Fruit fly (Drosophila melanogaster) whole organism, embryonic: ENCODE measurements around the gene CG34293.
A peak's percentile ranks its signal among the peaks of the same experiment; 100 is the strongest.

Experiments used
- Asciz ChIP-seq: fragments of 200-800 bp; sonication (Bioruptor generic); optimal IDR thresholded peaks from 2 replicates; lab custom pipeline; 2017; ENCODE audit warnings: missing biosample characterization, mild to moderate bottlenecking, missing genetic modification characterization, missing genetic modification reagents
- Awh ChIP-seq: fragments of 200-800 bp; sonication (Bioruptor generic); IDR thresholded peaks from 2 replicates; pipeline ENCODE4, ENCODE4 v1.3.6; 2022; ENCODE audit warnings: missing biosample characterization, missing genetic modification characterization
- BEAF-32 ChIP-seq: fragments of 200-800 bp; sonication (Bioruptor generic); optimal IDR thresholded peaks from 3 replicates; lab custom pipeline; 2017; ENCODE audit warnings: missing biosample characterization, missing genetic modification characterization, mild to moderate bottlenecking, moderate library complexity, missing genetic modification reagents
- CG10654 ChIP-seq: fragments of 200-800 bp; sonication (Bioruptor generic); optimal IDR thresholded peaks from 2 replicates; lab custom pipeline; 2016; ENCODE audit warnings: missing biosample characterization, missing genetic modification characterization
- CG11093 ChIP-seq: fragments of 200-800 bp; sonication (Bioruptor generic); IDR thresholded peaks from 3 replicates; pipeline ENCODE4 v1.3.6; 2022; ENCODE audit warnings: missing biosample characterization, missing genetic modification characterization
- CG11456 ChIP-seq: fragments of 200-800 bp; sonication (Bioruptor generic); IDR thresholded peaks from 3 replicates; pipeline ENCODE4 v1.3.6; 2022; ENCODE audit warnings: missing biosample characterization, missing genetic modification characterization
- CG11695 ChIP-seq: fragments of 200-800 bp; sonication (Bioruptor generic); IDR thresholded peaks from 3 replicates; pipeline ENCODE4 v1.3.6; 2022; ENCODE audit warnings: missing biosample characterization, missing genetic modification characterization
- CG12769 ChIP-seq: fragments of 200-800 bp; sonication (Bioruptor generic); optimal IDR thresholded peaks from 2 replicates; lab custom pipeline; 2019; ENCODE audit warnings: missing biosample characterization, mild to moderate bottlenecking, missing genetic modification characterization, moderate library complexity
- CG15514 ChIP-seq: fragments of 200-800 bp; sonication (Bioruptor generic); optimal IDR thresholded peaks from 3 replicates; lab custom pipeline; 2017; ENCODE audit warnings: missing biosample characterization, missing genetic modification characterization, mild to moderate bottlenecking, moderate library complexity, missing genetic modification reagents
- CG1602 ChIP-seq: fragments of 200-800 bp; sonication (Bioruptor generic); optimal IDR thresholded peaks from 3 replicates; lab custom pipeline; 2016; ENCODE audit warnings: missing biosample characterization, missing genetic modification characterization
- CG16815 ChIP-seq: fragments of 200-800 bp; sonication (Bioruptor generic); optimal IDR thresholded peaks from 3 replicates; lab custom pipeline; 2017; ENCODE audit warnings: missing biosample characterization, mild to moderate bottlenecking, missing genetic modification characterization
- CG17829 ChIP-seq: fragments of 200-800 bp; optimal IDR thresholded peaks from 2 replicates; lab custom pipeline; 2019; ENCODE audit warnings: missing biosample characterization, mild to moderate bottlenecking, missing genetic modification characterization, moderate library complexity
- CG3847 ChIP-seq: fragments of 200-800 bp; sonication (Bioruptor generic); IDR thresholded peaks from 2 replicates; pipeline ENCODE4 v1.3.6; 2022; ENCODE audit warnings: missing biosample characterization, missing genetic modification characterization
- CG4282 ChIP-seq: fragments of 200-800 bp; sonication (Bioruptor generic); optimal IDR thresholded peaks from 2 replicates; lab custom pipeline; 2016; ENCODE audit warnings: missing biosample characterization, missing genetic modification characterization
- CG6272 ChIP-seq: fragments of 200-800 bp; sonication (Bioruptor generic); IDR thresholded peaks from 2 replicates; pipeline ENCODE4 v1.3.6; 2022; ENCODE audit warnings: missing biosample characterization, missing genetic modification characterization
- CG8089 ChIP-seq: fragments of 200-800 bp; sonication (Bioruptor generic); optimal IDR thresholded peaks from 3 replicates; lab custom pipeline; 2016; ENCODE audit warnings: missing biosample characterization, missing genetic modification characterization
- CG8765 ChIP-seq: fragments of 200-800 bp; sonication (Bioruptor generic); IDR thresholded peaks from 2 replicates; pipeline ENCODE4 v1.3.6; 2022; ENCODE audit warnings: missing biosample characterization, missing genetic modification characterization
- CG9215 ChIP-seq: fragments of 200-800 bp; sonication (Bioruptor generic); IDR thresholded peaks from 2 replicates; pipeline ENCODE4 v1.3.6; 2022; ENCODE audit warnings: missing biosample characterization, missing genetic modification characterization
- CG9817 ChIP-seq: fragments of 200-800 bp; sonication (Bioruptor generic); optimal IDR thresholded peaks from 2 replicates; lab custom pipeline; 2018; ENCODE audit warnings: missing biosample characterization, mild to moderate bottlenecking, missing genetic modification characterization, moderate library complexity
- ERR ChIP-seq: fragments of 200-800 bp; sonication (Bioruptor generic); optimal IDR thresholded peaks from 2 replicates; lab custom pipeline; 2016; ENCODE audit warnings: missing biosample characterization, missing genetic modification characterization
- Fer1 ChIP-seq: fragments of 200-800 bp; sonication (Bioruptor generic); optimal IDR thresholded peaks from 2 replicates; lab custom pipeline; 2017; ENCODE audit warnings: missing biosample characterization, mild to moderate bottlenecking, missing genetic modification characterization
- Gsc ChIP-seq: fragments of 200-800 bp; sonication (Bioruptor generic); IDR thresholded peaks from 2 replicates; pipeline ENCODE4 v1.3.6; 2022; ENCODE audit warnings: missing biosample characterization, missing genetic modification characterization
- H2.0 ChIP-seq: fragments of 200-800 bp; sonication (Bioruptor generic); IDR thresholded peaks from 2 replicates; pipeline ENCODE4 v1.3.6; 2022; ENCODE audit warnings: missing biosample characterization, missing genetic modification characterization
- HLH4C ChIP-seq: fragments of 200-800 bp; sonication (Bioruptor generic); IDR thresholded peaks from 3 replicates; pipeline ENCODE4 v1.3.6; 2022; ENCODE audit warnings: missing biosample characterization, missing genetic modification characterization; ENCODE audit not compliant: partially characterized antibody
- Hr39 ChIP-seq: fragments of >200 bp; optimal IDR thresholded peaks from 2 replicates; lab custom pipeline; 2017
- Mad ChIP-seq: fragments of 200-800 bp; sonication (Bioruptor generic); optimal IDR thresholded peaks from 2 replicates; lab custom pipeline; 2016; ENCODE audit warnings: missing biosample characterization, missing genetic modification characterization
- Mrtf ChIP-seq: fragments of 200-800 bp; sonication (Bioruptor generic); IDR thresholded peaks from 3 replicates; pipeline ENCODE4 v1.3.6; 2022; ENCODE audit warnings: missing biosample characterization, missing genetic modification characterization
- Oli ChIP-seq: fragments of 200-800 bp; sonication (Bioruptor generic); optimal IDR thresholded peaks from 2 replicates; lab custom pipeline; 2018; ENCODE audit warnings: missing biosample characterization, mild to moderate bottlenecking, missing genetic modification characterization, moderate library complexity
- Optix ChIP-seq: fragments of 200-800 bp; sonication (Bioruptor generic); IDR thresholded peaks from 3 replicates; pipeline ENCODE4 v1.3.6; 2022; ENCODE audit warnings: missing biosample characterization, missing genetic modification characterization
- Six4 ChIP-seq: fragments of 200-800 bp; sonication (Bioruptor generic); optimal IDR thresholded peaks from 2 replicates; lab custom pipeline; 2016; ENCODE audit warnings: missing biosample characterization, missing genetic modification characterization
- Xrp1 ChIP-seq: fragments of 200-800 bp; sonication (Bioruptor generic); IDR thresholded peaks from 2 replicates; pipeline ENCODE4 v1.3.6; 2022; ENCODE audit warnings: missing biosample characterization, missing genetic modification characterization
- al ChIP-seq: fragments of 200-800 bp; sonication (Bioruptor generic); IDR thresholded peaks from 2 replicates; pipeline ENCODE4 v1.3.6; 2022; ENCODE audit warnings: missing biosample characterization, missing genetic modification characterization
- ara ChIP-seq: fragments of 200-800 bp; sonication (Bioruptor generic); IDR thresholded peaks from 2 replicates; pipeline ENCODE4 v1.3.6; 2022; ENCODE audit warnings: missing biosample characterization, missing genetic modification characterization
- cas ChIP-seq: fragments of 200-800 bp; sonication (Bioruptor generic); IDR thresholded peaks from 2 replicates; pipeline ENCODE4 v1.3.6; 2022; ENCODE audit warnings: missing biosample characterization, missing genetic modification characterization
- crc ChIP-seq: fragments of 200-800 bp; sonication (Bioruptor generic); optimal IDR thresholded peaks from 2 replicates; lab custom pipeline; 2016; ENCODE audit warnings: missing biosample characterization, missing genetic modification characterization
- dysf ChIP-seq: fragments of 200-800 bp; sonication (Bioruptor generic); IDR thresholded peaks from 3 replicates; pipeline ENCODE4 v1.3.6; 2022; ENCODE audit warnings: missing biosample characterization, missing genetic modification characterization
- en ChIP-seq: fragments of 200-800 bp; sonication (Bioruptor generic); optimal IDR thresholded peaks from 2 replicates; lab custom pipeline; 2016; ENCODE audit warnings: missing biosample characterization, missing genetic modification characterization
- ftz-f1 ChIP-seq: fragments of 200-800 bp; sonication (Bioruptor generic); optimal IDR thresholded peaks from 2 replicates; lab custom pipeline; 2016; ENCODE audit warnings: missing biosample characterization, missing genetic modification characterization
- gce ChIP-seq: fragments of 200-800 bp; sonication (Bioruptor generic); IDR thresholded peaks from 3 replicates; pipeline ENCODE4 v1.3.6; 2022; ENCODE audit warnings: missing biosample characterization, missing genetic modification characterization
- ind ChIP-seq: fragments of 200-800 bp; sonication (Bioruptor generic); optimal IDR thresholded peaks from 3 replicates; lab custom pipeline; 2016; ENCODE audit warnings: missing biosample characterization, missing genetic modification characterization
- kah ChIP-seq: fragments of 200-800 bp; sonication (Bioruptor generic); optimal IDR thresholded peaks from 2 replicates; lab custom pipeline; 2018; ENCODE audit warnings: missing biosample characterization, mild to moderate bottlenecking, missing genetic modification characterization
- lola ChIP-seq, 3 experiments: fragments of >200 bp in 2 of 3; fragments of 200-800 bp in 1 of 3; sonication (Bioruptor generic) in 1 of 3; optimal IDR thresholded peaks; 2 replicates each; lab custom pipeline; 2017 to 2019; ENCODE audit warnings: missing biosample characterization in 3 of 3, missing genetic modification characterization in 3 of 3, mild to moderate bottlenecking in 1 of 3, moderate library complexity in 1 of 3
- peb ChIP-seq: fragments of 200-800 bp; sonication (Bioruptor generic); IDR thresholded peaks from 2 replicates; pipeline ENCODE4 v1.3.6; 2022; ENCODE audit warnings: missing biosample characterization, missing genetic modification characterization
- seq ChIP-seq: fragments of 200-800 bp; sonication (Bioruptor generic); IDR thresholded peaks from 2 replicates; pipeline ENCODE4 v1.3.6; 2022; ENCODE audit warnings: missing biosample characterization, missing genetic modification characterization
- sob ChIP-seq: fragments of 200-800 bp; sonication (Bioruptor generic); IDR thresholded peaks from 2 replicates; pipeline ENCODE4 v1.3.6; 2022; ENCODE audit warnings: missing biosample characterization, missing genetic modification characterization
- stc ChIP-seq: fragments of 200-800 bp; sonication (Bioruptor generic); IDR thresholded peaks from 2 replicates; pipeline ENCODE4 v1.3.6; 2022; ENCODE audit warnings: missing biosample characterization, missing genetic modification characterization
- tin ChIP-seq: fragments of 200-800 bp; sonication (Bioruptor generic); optimal IDR thresholded peaks from 3 replicates; lab custom pipeline; 2016; ENCODE audit warnings: missing biosample characterization, missing genetic modification characterization
- toy ChIP-seq: fragments of 200-800 bp; sonication (Bioruptor generic); IDR thresholded peaks from 2 replicates; pipeline ENCODE4 v1.3.6; 2022; ENCODE audit warnings: missing biosample characterization, missing genetic modification characterization
- ttk ChIP-seq: fragments of 200-800 bp; sonication (Bioruptor generic); IDR thresholded peaks from 2 replicates; pipeline ENCODE4 v2.1.2; 2022; ENCODE audit warnings: missing biosample characterization, missing genetic modification characterization
- unpg ChIP-seq: fragments of 200-800 bp; sonication (Bioruptor generic); optimal IDR thresholded peaks from 3 replicates; lab custom pipeline; 2018; ENCODE audit warnings: missing biosample characterization, mild to moderate bottlenecking, missing genetic modification characterization, moderate library complexity

The CG34293 gene

dm6 chr3R:27135692-27136641 is 29.4 kb downstream of the CG34293 start (continued):
- TF ChIP-seq unpg (GFP tag; lab: Kevin White, UChicago) (peak; percentile 67), CG9215 (GFP tag; lab: Robert Waterston, UW) (no peak), gce (no peak), H2.0 (GFP tag; lab: Robert Waterston, UW) (no peak), CG11695 (0 out of 3 replicates have a peak, but pooled peaks have one; percentile 24), tin (peak; percentile 13), CG1602 (GFP tag; lab: Kevin White, UChicago) (peak; percentile 71), Oli (tag; lab: Kevin White, UChicago) (peak; percentile 32), stc (GFP tag; lab: Robert Waterston, UW) (peak; percentile 71; the same call in 1 of the 2 replicates), ftz-f1 (GFP tag; lab: Kevin White, UChicago) (no peak), lola (GFP tag; optimal IDR thresholded peaks at IDR 0.05; lab: Kevin White, UChicago) (peak in 1 of 3 experiments; percentile 72), sob (0 out of 2 replicates have a peak, but pooled peaks have one; percentile 44), kah (peak; percentile 32), Xrp1 (GFP tag; lab: Robert Waterston, UW) (peak; percentile 88), ind (no peak), ERR (GFP tag; lab: Kevin White, UChicago) (no peak), seq (peak; percentile 73), toy (GFP tag; lab: Robert Waterston, UW) (no peak), ttk (GFP tag; lab: Robert Waterston, UW) (peak; percentile 13; the same call in 1 of the 2 replicates), Gsc (GFP tag; lab: Robert Waterston, UW) (no peak), CG15514 (GFP tag; lab: Kevin White, UChicago) (peak; percentile 41), Hr39 (lab: Kevin White, UChicago) (no peak), CG11093 (peak; percentile 49; the same call in 1 of the 3 replicates), BEAF-32 (GFP tag; lab: Kevin White, UChicago) (no peak), dysf (GFP tag; lab: Robert Waterston, UW) (peak; percentile 17; the same call in 1 of the 3 replicates), CG8089 (peak; percentile 77), Fer1 (GFP tag; lab: Kevin White, UChicago) (peak; percentile 7), peb (GFP tag; lab: Robert Waterston, UW) (no peak), cas (no peak), al (GFP tag; lab: Robert Waterston, UW) (no peak), CG10654 (peak; percentile 57), CG3847 (GFP tag; lab: Robert Waterston, UW) (no peak), Awh (peak; percentile 64), CG9817 (tag; lab: Kevin White, UChicago) (no peak), CG11456 (GFP tag; lab: Robert Waterston, UW) (0 out of 3 replicates have a peak, but pooled peaks have one; percentile 12), CG4282 (no peak), CG12769 (tag; lab: Kevin White, UChicago) (no peak), Mad (GFP tag; lab: Kevin White, UChicago) (peak; percentile 37), CG8765 (no peak), ara (GFP tag; lab: Robert Waterston, UW) (peak; percentile 84), Mrtf (GFP tag; lab: Robert Waterston, UW) (no peak), HLH4C (GFP tag; lab: Robert Waterston, UW) (no peak), en (GFP tag; lab: Kevin White, UChicago) (peak; percentile 46), CG16815 (peak; percentile 14), CG6272 (no peak), Asciz (GFP tag; lab: Kevin White, UChicago) (peak; percentile 89), crc (GFP tag; lab: Kevin White, UChicago) (peak; percentile 32), Optix (GFP tag; lab: Robert Waterston, UW) (peak; percentile 50; the same call in 1 of the 3 replicates), CG17829 (peak; percentile 33), Six4 (peak; percentile 51)
